Fruit fly (Drosophila melanogaster): ENCODE measurements around the gene CG43125.

- TF ChIP-seq psq (optimal IDR thresholded peaks at IDR 0.05) (no peak), CG8478 (optimal IDR thresholded peaks at IDR 0.05) (no peak), Dll (optimal IDR thresholded peaks at IDR 0.05) (no peak)
These were observed 44.7 kb upstream of the CG43125 start for dm6 chr3R:28307926-28308746.
